Worm (Caenorhabditis elegans) whole organism, L4/young adult: ENCODE data around the gene T13C2.3.

ENCODE experiments used
- W03F9.2 ChIP-seq: fragments of 150-350 bp; optimal IDR thresholded peaks from 2 replicates; lab custom pipeline; 2014; ENCODE audit warnings: missing biosample characterization, missing genetic modification characterization
- dao-5 ChIP-seq: sonication (generic microtip); optimal IDR thresholded peaks from 2 replicates; lab custom pipeline; 2016; ENCODE audit warnings: missing genotype, missing genetic modification characterization, moderate library complexity, missing compliant biosample characterization

DNA sequence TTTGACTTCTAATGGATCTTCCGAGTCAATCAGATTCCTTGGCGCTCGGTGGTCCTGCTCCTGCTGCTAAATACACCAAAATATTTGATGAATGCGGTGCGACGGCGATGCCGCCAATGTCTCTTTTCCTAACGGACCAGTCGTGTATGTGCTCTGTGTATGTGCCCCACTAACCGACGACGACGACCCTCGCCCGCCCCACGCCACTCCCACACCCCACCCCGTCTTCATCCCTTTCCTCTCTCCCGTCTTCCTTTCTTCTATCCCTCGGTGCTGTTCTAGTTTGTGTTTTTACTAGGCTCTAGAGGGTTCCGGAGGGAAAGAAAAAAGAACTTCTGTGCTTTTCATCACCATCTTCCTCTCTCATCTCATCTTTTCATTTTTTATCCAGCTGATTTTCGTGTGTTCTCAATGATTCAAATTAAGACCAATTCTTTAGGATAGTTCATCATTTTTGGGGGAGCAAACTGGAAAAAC is 45.6 kb downstream of the T13C2.3 start, which contains the start of gene egl-27:
- no peak for TF ChIP-seq W03F9.2 (tag; lab: Kevin White, UChicago)
- no peak for TF ChIP-seq dao-5 (tag; lab: Kevin White, UChicago)
